Fruit fly (Drosophila melanogaster): ENCODE results near the gene aly.

aly gene

dm6 chr3L:3046325-3047156 lies 20.2 kb upstream of the aly start, which contains the start of the genes scramb2 and Sk2 (continued):
- TF ChIP-seq ken (GFP tag; IDR thresholded peaks at IDR 0.05), result peak; percentile 91
- peak; percentile 89 for TF ChIP-seq Gug (GFP tag; IDR thresholded peaks at IDR 0.05)
- peak; percentile 89 for TF ChIP-seq CG32772 (GFP tag; IDR thresholded peaks at IDR 0.05)
- TF ChIP-seq zen (tag; optimal IDR thresholded peaks at IDR 0.05), result peak; percentile 86
- peak; percentile 85 for TF ChIP-seq gcm2 (GFP tag; optimal IDR thresholded peaks at IDR 0.05)
- peak; percentile 86 for TF ChIP-seq CG31224 (GFP tag; IDR thresholded peaks at IDR 0.05)
- TF ChIP-seq Bgb (GFP tag; IDR thresholded peaks at IDR 0.05; ENCODE audit: partially characterized antibody), result peak; percentile 32; the same call in 1 of the 2 replicates
- peak; percentile 55 for TF ChIP-seq en (GFP tag; optimal IDR thresholded peaks at IDR 0.05)
- TF ChIP-seq hth (optimal IDR thresholded peaks at IDR 0.05), result no peak
- TF ChIP-seq CG8359 (GFP tag; optimal IDR thresholded peaks at IDR 0.05; ENCODE audit: borderline replicate concordance), result peak; percentile 85
- peak in 1 of 2 experiments; percentile 19 for TF ChIP-seq Dfd (GFP tag; optimal IDR thresholded peaks at IDR 0.05)
- TF ChIP-seq Usf (GFP tag; optimal IDR thresholded peaks at IDR 0.05), result peak; percentile 87
- TF ChIP-seq Scr (GFP tag; IDR thresholded peaks at IDR 0.05; ENCODE audit: partially characterized antibody), result no peak
- peak; percentile 78 for TF ChIP-seq Antp (GFP tag; optimal IDR thresholded peaks at IDR 0.05)
- peak; percentile 94 for TF ChIP-seq BtbVII (GFP tag; optimal IDR thresholded peaks at IDR 0.05)
- TF ChIP-seq Bteb2 (GFP tag; optimal IDR thresholded peaks at IDR 0.05), result peak; percentile 73
- TF ChIP-seq stc (GFP tag; IDR thresholded peaks at IDR 0.05), result peak; percentile 94
- peak; percentile 66 for TF ChIP-seq fu2 (GFP tag; optimal IDR thresholded peaks at IDR 0.05)
- TF ChIP-seq Doc3 (GFP tag; IDR thresholded peaks at IDR 0.05; ENCODE audit: partially characterized antibody), result no peak
- peak; percentile 97 for TF ChIP-seq gfzf (GFP tag; optimal IDR thresholded peaks at IDR 0.05)
- TF ChIP-seq CG17385 (GFP tag; optimal IDR thresholded peaks at IDR 0.05), result peak; percentile 93
- peak; percentile 50 for TF ChIP-seq CG17186 (GFP tag; optimal IDR thresholded peaks at IDR 0.05)
- TF ChIP-seq CG7357 (GFP tag; IDR thresholded peaks at IDR 0.05), result peak; percentile 86
- TF ChIP-seq Dll (GFP tag; IDR thresholded peaks at IDR 0.05; ENCODE audit: partially characterized antibody), result peak; percentile 47; the same call in 1 of the 4 replicates
- TF ChIP-seq CG3995 (GFP tag; optimal IDR thresholded peaks at IDR 0.05), result peak; percentile 70
- TF ChIP-seq Gsc (GFP tag; IDR thresholded peaks at IDR 0.05), result peak; percentile 78
- TF ChIP-seq CG5953 (GFP tag; IDR thresholded peaks at IDR 0.05), result peak; percentile 94
- TF ChIP-seq nom (GFP tag; optimal IDR thresholded peaks at IDR 0.05), result peak; percentile 96
- peak; percentile 87 for TF ChIP-seq CG2202 (tag; optimal IDR thresholded peaks at IDR 0.05)
- peak; percentile 92 for TF ChIP-seq CrebB (tag; optimal IDR thresholded peaks at IDR 0.05)
- peak; percentile 95 for TF ChIP-seq row (GFP tag; IDR thresholded peaks at IDR 0.05)
- peak; percentile 71 for TF ChIP-seq ab (GFP tag; optimal IDR thresholded peaks at IDR 0.05)
- TF ChIP-seq lilli (GFP tag; optimal IDR thresholded peaks at IDR 0.05), result peak; percentile 93
- peak; percentile 94 for TF ChIP-seq Dbx (GFP tag; IDR thresholded peaks at IDR 0.05)
- peak; percentile 79 for TF ChIP-seq jumu (GFP tag; optimal IDR thresholded peaks at IDR 0.05)
- TF ChIP-seq fd96Cb (tag; optimal IDR thresholded peaks at IDR 0.05), result peak; percentile 94
- TF ChIP-seq inv (GFP tag; IDR thresholded peaks at IDR 0.05; ENCODE audit: partially characterized antibody), result no peak
- peak; percentile 87; the same call in 2 of the 3 replicates for TF ChIP-seq CG2889 (GFP tag; IDR thresholded peaks at IDR 0.05)
- TF ChIP-seq Chrac-16 (GFP tag; optimal IDR thresholded peaks at IDR 0.05), result peak; percentile 92
- TF ChIP-seq CG15514 (GFP tag; optimal IDR thresholded peaks at IDR 0.05), result peak; percentile 90
- TF ChIP-seq CG7928 (GFP tag; optimal IDR thresholded peaks at IDR 0.05), result peak; percentile 73
- TF ChIP-seq dmrt11E (tag; optimal IDR thresholded peaks at IDR 0.05), result peak; percentile 91
- peak; percentile 85 for TF ChIP-seq CG8765 (GFP tag; IDR thresholded peaks at IDR 0.05)
- TF ChIP-seq Dip2 (GFP tag; IDR thresholded peaks at IDR 0.05), result peak; percentile 55; the same call in 1 of the 2 replicates
- TF ChIP-seq pb (GFP tag; optimal IDR thresholded peaks at IDR 0.05), result peak; percentile 73
- peak; percentile 88 for TF ChIP-seq CG1024 (GFP tag; IDR thresholded peaks at IDR 0.05)
- TF ChIP-seq sug (tag; optimal IDR thresholded peaks at IDR 0.05), result peak; percentile 87
- peak; percentile 81 for TF ChIP-seq Doc2 (GFP tag; IDR thresholded peaks at IDR 0.05)
- peak; percentile 53 for TF ChIP-seq emc (GFP tag; optimal IDR thresholded peaks at IDR 0.05)

Measured in whole organism, embryonic.